Worm (Caenorhabditis elegans) whole organism, L4/young adult: ENCODE data around the gene R09H10.7.

Experiments used
- W03F9.2 ChIP-seq: fragments of 150-350 bp; optimal IDR thresholded peaks from 2 replicates; lab custom pipeline; 2014; ENCODE audit warnings: missing biosample characterization, missing genetic modification characterization
- dao-5 ChIP-seq: sonication (generic microtip); optimal IDR thresholded peaks from 2 replicates; lab custom pipeline; 2016; ENCODE audit warnings: missing genotype, missing genetic modification characterization, moderate library complexity, missing compliant biosample characterization
- him-1 ChIP-seq: sonication (generic microtip); optimal IDR thresholded peaks from 2 replicates; lab custom pipeline; 2016; ENCODE audit warnings: missing genotype, missing genetic modification reagents, missing genetic modification characterization, missing compliant biosample characterization

- TF ChIP-seq him-1 (tag; lab: Kevin White, UChicago) (no peak), dao-5 (tag; lab: Kevin White, UChicago) (no peak), W03F9.2 (tag; lab: Kevin White, UChicago) (no peak)
These were observed 4.5 kb upstream of the R09H10.7 start for ce11 chrIV:10616366-10616765.
